Worm (Caenorhabditis elegans) whole organism, late embryonic: ENCODE results near the gene C53B7.2.

ENCODE experiments used
- C38D4.7 ChIP-seq: fragments of 200-800 bp; sonication (Bioruptor generic); optimal IDR thresholded peaks from 2 replicates; lab custom pipeline; 2018; ENCODE audit warnings: mild to moderate bottlenecking, missing genetic modification characterization, moderate library complexity, missing compliant biosample characterization
- F13H6.1 ChIP-seq: sonication (generic microtip); optimal IDR thresholded peaks from 2 replicates; lab custom pipeline; 2016; ENCODE audit warnings: missing genetic modification characterization, missing compliant biosample characterization
- K09A11.1 ChIP-seq: sonication (generic microtip); optimal IDR thresholded peaks from 2 replicates; lab custom pipeline; 2017; ENCODE audit warnings: antibody characterized with exemption, mild to moderate bottlenecking, missing genetic modification characterization, missing compliant biosample characterization; ENCODE audit not compliant: insufficient read depth
- T23F11.4 ChIP-seq: fragments of 200-800 bp; sonication (Bioruptor generic); optimal IDR thresholded peaks from 2 replicates; lab custom pipeline; 2018; ENCODE audit warnings: mild to moderate bottlenecking, missing genetic modification characterization, missing compliant biosample characterization
- Y22D7AL.16 ChIP-seq: sonication (generic microtip); optimal IDR thresholded peaks from 2 replicates; lab custom pipeline; 2016; ENCODE audit warnings: missing genetic modification characterization, missing compliant biosample characterization
- ahr-1 ChIP-seq: sonication (generic microtip); optimal IDR thresholded peaks from 2 replicates; lab custom pipeline; 2016; ENCODE audit warnings: missing genetic modification characterization, missing compliant biosample characterization
- ceh-18 ChIP-seq: sonication (generic microtip); optimal IDR thresholded peaks from 2 replicates; lab custom pipeline; 2016; ENCODE audit warnings: missing genetic modification characterization, missing compliant biosample characterization
- ceh-24 ChIP-seq: sonication (generic microtip); optimal IDR thresholded peaks from 2 replicates; lab custom pipeline; 2016; ENCODE audit warnings: mild to moderate bottlenecking, missing genetic modification characterization, missing compliant biosample characterization
- ceh-30 ChIP-seq: fragments of 150-350 bp; optimal IDR thresholded peaks from 2 replicates; lab custom pipeline; 2014; ENCODE audit warnings: missing biosample characterization, missing genetic modification characterization
- ceh-31 ChIP-seq: sonication (generic microtip); optimal IDR thresholded peaks from 2 replicates; lab custom pipeline; 2016; ENCODE audit warnings: missing genetic modification characterization, missing compliant biosample characterization
- che-1 ChIP-seq: sonication (generic microtip); optimal IDR thresholded peaks from 2 replicates; lab custom pipeline; 2016; ENCODE audit warnings: mild to moderate bottlenecking, missing genetic modification characterization, missing compliant biosample characterization
- dmd-4 ChIP-seq: sonication (generic microtip); optimal IDR thresholded peaks from 2 replicates; lab custom pipeline; 2016; ENCODE audit warnings: borderline replicate concordance, missing genetic modification characterization, missing compliant biosample characterization
- elt-2 ChIP-seq: sonication (generic microtip); optimal IDR thresholded peaks from 2 replicates; lab custom pipeline; 2016; ENCODE audit warnings: missing genetic modification reagents, missing genetic modification characterization, missing compliant biosample characterization
- elt-4 ChIP-seq: sonication (generic microtip); optimal IDR thresholded peaks from 2 replicates; lab custom pipeline; 2016; ENCODE audit warnings: missing genetic modification characterization, missing compliant biosample characterization
- fax-1 ChIP-seq: sonication (generic microtip); optimal IDR thresholded peaks from 2 replicates; lab custom pipeline; 2016; ENCODE audit warnings: missing genotype, missing genetic modification characterization, missing compliant biosample characterization
- fkh-6 ChIP-seq: sonication (generic microtip); optimal IDR thresholded peaks from 2 replicates; lab custom pipeline; 2016; ENCODE audit warnings: missing genetic modification characterization, missing compliant biosample characterization
- hlh-13 ChIP-seq: fragments of 200-800 bp; sonication (Bioruptor generic); optimal IDR thresholded peaks from 2 replicates; lab custom pipeline; 2018; ENCODE audit warnings: mild to moderate bottlenecking, missing genetic modification characterization, missing compliant biosample characterization
- hlh-15 ChIP-seq: sonication (generic microtip); optimal IDR thresholded peaks from 2 replicates; lab custom pipeline; 2016; ENCODE audit warnings: missing genetic modification characterization, missing compliant biosample characterization
- lin-11 ChIP-seq: fragments of 200-800 bp; sonication (Bioruptor generic); optimal IDR thresholded peaks from 2 replicates; lab custom pipeline; 2018; ENCODE audit warnings: mild to moderate bottlenecking, missing genetic modification characterization, missing compliant biosample characterization
- mec-3 ChIP-seq: sonication (generic microtip); optimal IDR thresholded peaks from 2 replicates; lab custom pipeline; 2016; ENCODE audit warnings: borderline replicate concordance, missing genetic modification characterization, missing compliant biosample characterization
- pag-3 ChIP-seq: sonication (generic microtip); optimal IDR thresholded peaks from 2 replicates; lab custom pipeline; 2016; ENCODE audit warnings: missing compliant biosample characterization, missing genetic modification characterization, borderline replicate concordance
- pqm-1 ChIP-seq: sonication (generic microtip); optimal IDR thresholded peaks from 2 replicates; lab custom pipeline; 2016; ENCODE audit warnings: missing genetic modification characterization, missing compliant biosample characterization
- sdc-2 ChIP-seq: sonication (generic microtip); optimal IDR thresholded peaks from 2 replicates; lab custom pipeline; 2016; ENCODE audit warnings: missing genotype, missing genetic modification characterization, missing compliant biosample characterization
- sox-2 ChIP-seq: fragments of 200-800 bp; sonication (Bioruptor generic); IDR thresholded peaks from 2 replicates; pipeline ENCODE4 v1.3.6; 2022; ENCODE audit warnings: missing genetic modification reagents, missing genetic modification characterization, missing compliant biosample characterization
- syd-9 ChIP-seq: sonication (generic microtip); optimal IDR thresholded peaks from 2 replicates; lab custom pipeline; 2016; ENCODE audit warnings: mild to moderate bottlenecking, missing genetic modification characterization, moderate library complexity, missing compliant biosample characterization
- tbx-7 ChIP-seq: sonication (generic microtip); optimal IDR thresholded peaks from 2 replicates; lab custom pipeline; 2016; ENCODE audit warnings: missing genotype, missing genetic modification characterization, missing compliant biosample characterization
- unc-86 ChIP-seq: sonication (generic microtip); optimal IDR thresholded peaks from 2 replicates; lab custom pipeline; 2016; ENCODE audit warnings: missing genetic modification characterization, missing compliant biosample characterization
- zip-5 ChIP-seq: sonication (generic microtip); optimal IDR thresholded peaks from 2 replicates; lab custom pipeline; 2016; ENCODE audit warnings: missing genetic modification characterization, missing compliant biosample characterization

C53B7.2 gene

ce11 chrX:6813025-6813424, 33.0 kb upstream of the C53B7.2 start:
- TF ChIP-seq zip-5, result no peak
- TF ChIP-seq ceh-31 (tag; lab: Kevin White, UChicago), result peak; percentile 38

- TF ChIP-seq fkh-6 (tag; lab: Kevin White, UChicago), result no peak
- peak; percentile 56 for TF ChIP-seq elt-2 (tag; lab: Kevin White, UChicago)
These were observed 28.0 kb upstream of the C53B7.2 start, which contains the start of gene dhs-28 for ce11 chrX:6818036-6818488. TSS of gene dhs-28 (plus strand) at chrX:6818438.

ce11 chrX:6819135-6819534, 26.9 kb upstream of the C53B7.2 start:
- no peak for TF ChIP-seq F13H6.1 (tag; lab: Kevin White, UChicago)
- no peak for TF ChIP-seq elt-4
- TF ChIP-seq dmd-4 (tag; lab: Kevin White, UChicago), result no peak
- TF ChIP-seq K09A11.1 (tag; lab: Kevin White, UChicago), result no peak
- TF ChIP-seq sdc-2 (tag; lab: Kevin White, UChicago), result no peak
- TF ChIP-seq tbx-7 (tag; lab: Kevin White, UChicago), result no peak

DNA sequence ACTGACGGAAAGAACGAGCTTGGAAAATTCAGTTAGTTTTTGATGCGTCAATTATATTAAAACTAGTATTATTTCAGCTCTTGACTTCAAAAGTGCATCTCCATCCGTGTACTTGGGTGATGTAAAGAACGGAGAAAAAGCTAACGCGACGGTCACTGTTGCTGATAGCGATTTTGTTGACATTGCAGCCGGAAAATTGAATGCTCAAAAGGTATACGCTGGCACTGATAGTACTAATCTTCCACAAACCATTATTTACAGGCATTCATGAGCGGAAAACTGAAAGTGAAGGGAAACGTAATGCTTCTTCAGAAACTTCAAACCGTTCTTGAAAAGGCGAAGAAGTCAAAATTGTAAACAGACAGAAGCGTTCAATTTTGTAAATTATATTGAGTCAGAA, 26.4 kb upstream of the C53B7.2 start:
- TF ChIP-seq elt-2 (tag; lab: Kevin White, UChicago) (peak; percentile 2), C38D4.7 (GFP tag; lab: Kevin White, UChicago) (no peak), che-1 (tag; lab: Kevin White, UChicago) (no peak)

ce11 chrX:6822552-6822951, 23.5 kb upstream of the C53B7.2 start:
- TF ChIP-seq zip-5, result no peak
- TF ChIP-seq, all 69 proteins: peak for 0

DNA sequence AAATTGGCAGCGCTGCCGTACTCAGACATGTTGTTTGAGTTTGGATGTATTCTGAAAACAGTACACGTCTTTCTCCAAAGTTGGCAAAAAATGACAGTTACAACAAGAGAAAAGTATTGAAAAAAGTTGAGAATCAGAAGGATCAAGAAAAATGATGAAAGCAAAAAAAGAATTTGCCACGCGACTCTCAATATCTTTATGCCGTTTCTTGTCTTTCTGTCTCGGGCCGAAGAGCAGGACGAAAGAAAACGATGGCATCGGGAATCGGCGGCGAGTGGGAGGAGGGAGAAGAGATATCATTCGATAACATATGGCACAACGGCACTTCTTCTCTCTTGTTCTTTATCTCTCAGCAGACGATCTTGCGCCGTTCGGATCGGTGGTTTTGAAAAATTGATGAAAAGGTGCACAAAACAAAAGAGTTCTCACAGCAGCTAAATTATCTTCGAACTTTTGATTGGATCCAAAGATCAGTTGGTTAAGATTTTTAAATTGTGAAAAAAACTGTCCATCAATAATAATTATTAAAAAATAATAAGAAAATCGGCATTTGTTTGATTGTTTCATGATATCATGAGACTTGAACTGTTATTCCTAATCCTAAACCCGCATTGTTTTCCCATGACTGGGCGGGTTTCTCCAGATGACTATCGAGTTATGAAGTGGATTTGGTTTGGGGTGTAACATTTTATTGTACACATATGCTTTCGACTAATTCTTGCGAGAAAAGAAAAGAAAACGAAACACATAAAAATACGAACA, 22.6 kb upstream of the C53B7.2 start, which contains the start of gene gei-15:
TSS of gene gei-15 (minus strand) at position 51 of the 762 bp plus-strand sequence.
- peak; percentile 7 for TF ChIP-seq ceh-18 (tag; lab: Kevin White, UChicago)
- no peak for TF ChIP-seq T23F11.4 (GFP tag; lab: Kevin White, UChicago)
- TF ChIP-seq ceh-30, result no peak
- no peak for TF ChIP-seq Y22D7AL.16 (tag; lab: Kevin White, UChicago)
- TF ChIP-seq ceh-24 (tag; lab: Kevin White, UChicago), result no peak
- TF ChIP-seq hlh-15 (tag; lab: Kevin White, UChicago), result no peak
- TF ChIP-seq ahr-1 (tag; lab: Kevin White, UChicago), result no peak
- no peak for TF ChIP-seq pqm-1 (tag; lab: Kevin White, UChicago)
- no peak for TF ChIP-seq che-1 (tag; lab: Kevin White, UChicago)
- TF ChIP-seq, all 69 proteins: peak for 1

DNA sequence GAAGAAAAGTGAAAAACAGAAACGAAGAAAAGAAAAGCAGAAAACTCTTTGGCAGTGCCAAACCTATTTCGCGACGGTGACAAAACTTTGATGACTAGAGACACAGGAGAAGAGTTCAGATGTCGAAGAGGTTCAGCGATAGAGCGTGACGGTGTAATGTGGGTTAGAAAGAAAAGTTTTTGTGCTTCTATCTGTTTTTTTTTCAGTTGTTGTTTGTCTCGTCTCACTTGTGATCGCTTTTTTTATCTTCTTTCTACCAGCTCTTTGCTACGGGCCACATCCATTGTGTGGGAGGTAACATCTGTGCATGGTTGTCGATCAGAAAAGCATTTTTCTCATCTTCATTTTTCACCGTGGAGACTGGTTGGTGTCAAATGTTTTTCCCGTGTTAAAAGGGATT, 20.2 kb upstream of the C53B7.2 start, which contains the start of gene F41B4.1:
TSS of gene F41B4.1 (minus strand) at position 23 of the 400 bp plus-strand sequence.
- peak; percentile 50 for TF ChIP-seq ceh-18 (tag; lab: Kevin White, UChicago)
- TF ChIP-seq syd-9, result no peak
- no peak for TF ChIP-seq lin-11 (tag; lab: Kevin White, UChicago)

DNA sequence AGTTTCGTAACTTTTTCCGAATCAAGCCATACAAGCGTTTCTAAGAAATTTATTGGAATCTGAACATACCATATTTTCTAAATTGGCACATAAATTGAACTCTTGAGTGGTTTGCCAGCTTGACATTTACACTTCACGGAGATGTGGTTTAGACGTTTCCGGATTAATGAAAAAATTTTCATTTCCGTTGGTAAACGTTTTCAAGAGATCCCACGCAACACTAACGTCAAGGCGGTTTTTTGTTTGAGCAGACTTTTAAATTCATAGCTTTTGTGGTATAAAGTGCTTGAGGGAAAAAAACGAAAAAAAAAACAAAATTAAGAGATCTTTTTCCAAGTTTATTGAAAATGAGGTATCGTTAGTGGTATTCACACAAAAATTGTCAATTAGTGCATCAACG, 10.9 kb upstream of the C53B7.2 start, which contains the start of gene F41B4.2:
TSS of gene F41B4.2 (minus strand) at position 101 of the 400 bp plus-strand sequence.
- no peak for TF ChIP-seq mec-3 (tag; lab: Kevin White, UChicago)
- no peak for TF ChIP-seq ceh-18 (tag; lab: Kevin White, UChicago)
- TF ChIP-seq unc-86 (tag; lab: Kevin White, UChicago), result no peak
- no peak for TF ChIP-seq pag-3 (tag; lab: Kevin White, UChicago)
- TF ChIP-seq tbx-7 (tag; lab: Kevin White, UChicago), result no peak
- no peak for TF ChIP-seq elt-2 (tag; lab: Kevin White, UChicago)
- no peak for TF ChIP-seq syd-9
- TF ChIP-seq ahr-1 (tag; lab: Kevin White, UChicago), result no peak
- TF ChIP-seq sox-2 (GFP tag; lab: Robert Waterston, UW), result no peak
- no peak for TF ChIP-seq C38D4.7 (GFP tag; lab: Kevin White, UChicago)
- TF ChIP-seq fax-1 (tag; lab: Kevin White, UChicago), result no peak
- TF ChIP-seq zip-5, result no peak
- no peak for TF ChIP-seq hlh-13 (GFP tag; lab: Kevin White, UChicago)
- TF ChIP-seq lin-11 (tag; lab: Kevin White, UChicago), result no peak
